Worm (Caenorhabditis elegans) whole organism, young adult: ENCODE data around the gene set-31.

Experiments used
- D2030.7 ChIP-seq: fragments of 200-800 bp; sonication (Bioruptor generic); IDR thresholded peaks from 2 replicates; pipeline ENCODE4 v1.3.6; 2022; ENCODE audit warnings: missing genetic modification reagents, missing genetic modification characterization, missing compliant biosample characterization
- F22D6.2 ChIP-seq: sonication (generic microtip); optimal IDR thresholded peaks from 2 replicates; lab custom pipeline; 2016; ENCODE audit warnings: mild to moderate bottlenecking, missing genetic modification characterization, missing compliant biosample characterization
- F49E8.2 ChIP-seq: sonication (generic microtip); optimal IDR thresholded peaks from 3 replicates; lab custom pipeline; 2017; ENCODE audit warnings: missing genetic modification characterization, mild to moderate bottlenecking, missing compliant biosample characterization, antibody characterized with exemption, moderate library complexity; ENCODE audit not compliant: insufficient read depth
- F55B11.4 ChIP-seq: sonication (generic microtip); optimal IDR thresholded peaks from 2 replicates; lab custom pipeline; 2016; ENCODE audit warnings: missing compliant biosample characterization, missing genetic modification characterization, borderline replicate concordance; ENCODE audit not compliant: insufficient read depth
- K12H6.12 ChIP-seq: fragments of 200-800 bp; sonication (Bioruptor generic); optimal IDR thresholded peaks from 2 replicates; lab custom pipeline; 2018; ENCODE audit warnings: mild to moderate bottlenecking, missing genetic modification characterization, missing compliant biosample characterization
- ZK185.1 ChIP-seq: sonication (generic microtip); optimal IDR thresholded peaks from 2 replicates; lab custom pipeline; 2016; ENCODE audit warnings: mild to moderate bottlenecking, missing genetic modification characterization, missing compliant biosample characterization; ENCODE audit not compliant: poor library complexity, severe bottlenecking
- aptf-2 ChIP-seq: fragments of 200-800 bp; sonication (Bioruptor generic); conservative IDR thresholded peaks from 2 replicates; pipeline ENCODE4 v1.3.6; 2022; ENCODE audit warnings: missing genetic modification reagents, missing genetic modification characterization, missing compliant biosample characterization
- attf-5 ChIP-seq: fragments of 200-800 bp; sonication (Bioruptor generic); optimal IDR thresholded peaks from 2 replicates; lab custom pipeline; 2018; ENCODE audit warnings: mild to moderate bottlenecking, missing genetic modification characterization, missing compliant biosample characterization
- attf-6 ChIP-seq: fragments of 200-800 bp; sonication (Bioruptor generic); IDR thresholded peaks from 2 replicates; pipeline ENCODE4 v1.3.6; 2022; ENCODE audit warnings: missing genetic modification reagents, missing genetic modification characterization, missing compliant biosample characterization
- ceh-100 ChIP-seq: fragments of 200-800 bp; sonication (Bioruptor generic); IDR thresholded peaks from 2 replicates; pipeline ENCODE4 v1.3.6; 2022; ENCODE audit warnings: missing genetic modification reagents, missing genetic modification characterization, missing compliant biosample characterization
- ceh-27 ChIP-seq: fragments of 200-800 bp; sonication (Bioruptor generic); optimal IDR thresholded peaks from 2 replicates; lab custom pipeline; 2018; ENCODE audit warnings: mild to moderate bottlenecking, missing genetic modification characterization, moderate library complexity, missing compliant biosample characterization
- ceh-58 ChIP-seq: fragments of 200-800 bp; sonication (Bioruptor generic); IDR thresholded peaks from 2 replicates; pipeline ENCODE4 v1.3.6; 2022; ENCODE audit warnings: missing genetic modification characterization, missing compliant biosample characterization
- ceh-79 ChIP-seq: sonication (generic microtip); optimal IDR thresholded peaks from 2 replicates; lab custom pipeline; 2017; ENCODE audit warnings: mild to moderate bottlenecking, missing genetic modification characterization, missing compliant biosample characterization
- chd-7 ChIP-seq: sonication (generic microtip); optimal IDR thresholded peaks from 2 replicates; lab custom pipeline; 2016; ENCODE audit warnings: mild to moderate bottlenecking, missing genetic modification characterization, moderate library complexity, missing compliant biosample characterization
- die-1 ChIP-seq: sonication (generic microtip); optimal IDR thresholded peaks from 2 replicates; lab custom pipeline; 2016; ENCODE audit warnings: missing genotype, mild to moderate bottlenecking, missing genetic modification characterization, missing compliant biosample characterization
- dox-1 ChIP-seq: fragments of 200-800 bp; sonication (Bioruptor generic); IDR thresholded peaks from 2 replicates; pipeline ENCODE4 v1.3.6; 2022; ENCODE audit warnings: missing genetic modification reagents, missing genetic modification characterization, missing compliant biosample characterization
- dpff-1 ChIP-seq: sonication (generic microtip); optimal IDR thresholded peaks from 2 replicates; lab custom pipeline; 2017; ENCODE audit warnings: mild to moderate bottlenecking, missing genetic modification characterization, missing compliant biosample characterization
- ekl-4 ChIP-seq: fragments of 200-800 bp; sonication (Bioruptor generic); IDR thresholded peaks from 2 replicates; pipeline ENCODE4 v1.3.6; 2022; ENCODE audit warnings: missing genetic modification reagents, missing genetic modification characterization, missing compliant biosample characterization
- him-1 ChIP-seq: sonication (generic microtip); optimal IDR thresholded peaks from 2 replicates; lab custom pipeline; 2016; ENCODE audit warnings: missing genotype, missing genetic modification reagents, missing genetic modification characterization, missing compliant biosample characterization
- hlh-12 ChIP-seq: sonication (generic microtip); optimal IDR thresholded peaks from 2 replicates; lab custom pipeline; 2016; ENCODE audit warnings: missing genetic modification characterization, missing compliant biosample characterization
- hlh-26 ChIP-seq: fragments of 200-800 bp; sonication (Bioruptor generic); conservative IDR thresholded peaks from 2 replicates; pipeline ENCODE4 v1.3.6; 2022; ENCODE audit warnings: missing genetic modification reagents, missing genetic modification characterization, missing compliant biosample characterization
- hmg-20 ChIP-seq: fragments of 200-800 bp; sonication (Bioruptor generic); IDR thresholded peaks from 2 replicates; pipeline ENCODE4 v1.3.6; 2022; ENCODE audit warnings: missing genetic modification reagents, missing genetic modification characterization, missing compliant biosample characterization
- hsf-1 ChIP-seq: fragments of 200-800 bp; sonication (Bioruptor generic); IDR thresholded peaks from 2 replicates; pipeline ENCODE4 v1.3.6; 2022; ENCODE audit warnings: missing genetic modification reagents, missing genetic modification characterization, missing compliant biosample characterization
- lin-26 ChIP-seq: fragments of 200-800 bp; sonication (Bioruptor generic); IDR thresholded peaks from 2 replicates; pipeline ENCODE4 v1.3.6; 2022; ENCODE audit warnings: missing genetic modification reagents, missing genetic modification characterization, missing compliant biosample characterization
- lin-54 ChIP-seq: fragments of 200-800 bp; sonication (Bioruptor generic); optimal IDR thresholded peaks from 2 replicates; lab custom pipeline; 2018; ENCODE audit warnings: mild to moderate bottlenecking, missing genetic modification characterization, missing compliant biosample characterization
- lir-1 ChIP-seq: fragments of 200-800 bp; sonication (Bioruptor generic); conservative IDR thresholded peaks from 2 replicates; pipeline ENCODE4 v1.3.6; 2022; ENCODE audit warnings: missing genetic modification reagents, missing genetic modification characterization, missing compliant biosample characterization
- lsy-27 ChIP-seq: sonication (generic microtip); optimal IDR thresholded peaks from 2 replicates; lab custom pipeline; 2017; ENCODE audit warnings: missing genetic modification characterization, mild to moderate bottlenecking, missing compliant biosample characterization, antibody characterized with exemption, missing genotype, borderline replicate concordance; ENCODE audit not compliant: insufficient read depth
- madf-6 ChIP-seq: fragments of 200-800 bp; sonication (Bioruptor generic); IDR thresholded peaks from 2 replicates; pipeline ENCODE4 v1.3.6; 2022; ENCODE audit warnings: missing genetic modification reagents, missing genetic modification characterization, missing compliant biosample characterization
- mcd-1 ChIP-seq: fragments of 200-800 bp; sonication (Bioruptor generic); IDR thresholded peaks from 2 replicates; pipeline ENCODE4 v1.3.6; 2022; ENCODE audit warnings: missing genetic modification reagents, missing genetic modification characterization, missing compliant biosample characterization
- mel-28 ChIP-seq: sonication (generic microtip); optimal IDR thresholded peaks from 2 replicates; lab custom pipeline; 2016; ENCODE audit warnings: borderline replicate concordance, mild to moderate bottlenecking, missing genetic modification characterization, missing compliant biosample characterization
- mxl-1 ChIP-seq: sonication (generic microtip); optimal IDR thresholded peaks from 2 replicates; lab custom pipeline; 2016; ENCODE audit warnings: missing genetic modification characterization, missing compliant biosample characterization
- nhr-80 ChIP-seq: sonication (generic microtip); optimal IDR thresholded peaks from 2 replicates; lab custom pipeline; 2016; ENCODE audit warnings: missing genetic modification characterization, missing compliant biosample characterization
- rpc-1 ChIP-seq, 2 experiments: fragments of 150-350 bp in 1 of 2; sonication (generic microtip) in 1 of 2; optimal IDR thresholded peaks; 2 replicates each; lab custom pipeline; 2014 to 2018; ENCODE audit warnings: missing biosample characterization in 1 of 2, missing genetic modification characterization in 1 of 2, missing genetic modification reagents in 1 of 2, missing genotype in 1 of 2
- snpc-3.4 ChIP-seq: sonication (generic microtip); optimal IDR thresholded peaks from 2 replicates; lab custom pipeline; 2017; ENCODE audit warnings: missing genetic modification characterization, mild to moderate bottlenecking, missing compliant biosample characterization, antibody characterized with exemption, moderate library complexity, missing genotype, missing genetic modification reagents
- snpc-4 ChIP-seq, 5 experiments: fragments of 150-350 bp in 1 of 5; sonication (generic microtip) in 4 of 5; optimal IDR thresholded peaks; 2 replicates each; lab custom pipeline; 2014 to 2018; ENCODE audit warnings: missing genetic modification characterization in 5 of 5, missing biosample characterization in 3 of 5, antibody characterized with exemption in 2 of 5, mild to moderate bottlenecking in 2 of 5, missing compliant biosample characterization in 2 of 5, missing genotype in 2 of 5, moderate library complexity in 2 of 5, missing genetic modification reagents in 1 of 5
- somi-1 ChIP-seq: fragments of 200-800 bp; sonication (Bioruptor generic); optimal IDR thresholded peaks from 2 replicates; lab custom pipeline; 2018; ENCODE audit warnings: mild to moderate bottlenecking, missing genetic modification characterization, missing compliant biosample characterization
- tlf-1 ChIP-seq: fragments of 200-800 bp; sonication (Bioruptor generic); optimal IDR thresholded peaks from 2 replicates; lab custom pipeline; 2018; ENCODE audit warnings: mild to moderate bottlenecking, missing genetic modification characterization, missing compliant biosample characterization
- unc-130 ChIP-seq: sonication (generic microtip); optimal IDR thresholded peaks from 2 replicates; lab custom pipeline; 2016; ENCODE audit warnings: missing genetic modification reagents, missing genetic modification characterization, missing compliant biosample characterization
- unc-62 ChIP-seq: fragments of 150-350 bp; optimal IDR thresholded peaks from 2 replicates; lab custom pipeline; 2014; ENCODE audit warnings: missing biosample characterization, missing genetic modification reagents, missing genetic modification characterization
- xnd-1 ChIP-seq: sonication (generic microtip); optimal IDR thresholded peaks from 2 replicates; lab custom pipeline; 2016; ENCODE audit warnings: missing genotype, missing genetic modification reagents, missing genetic modification characterization, missing compliant biosample characterization
- ztf-18 ChIP-seq: sonication (generic microtip); optimal IDR thresholded peaks from 2 replicates; lab custom pipeline; 2016; ENCODE audit warnings: missing genotype, mild to moderate bottlenecking, missing genetic modification characterization, missing compliant biosample characterization
- ztf-22 ChIP-seq: fragments of 200-800 bp; sonication (Bioruptor generic); optimal IDR thresholded peaks from 2 replicates; lab custom pipeline; 2018; ENCODE audit warnings: mild to moderate bottlenecking, missing genetic modification characterization, moderate library complexity, missing compliant biosample characterization
- ztf-25 ChIP-seq: fragments of 200-800 bp; sonication (Bioruptor generic); IDR thresholded peaks from 2 replicates; pipeline ENCODE4 v1.3.6; 2022; ENCODE audit warnings: missing genetic modification reagents, missing genetic modification characterization, missing compliant biosample characterization
- ztf-28 ChIP-seq: fragments of 200-800 bp; sonication (Bioruptor generic); IDR thresholded peaks from 2 replicates; pipeline ENCODE4 v1.3.6; 2022; ENCODE audit warnings: missing genetic modification reagents, missing genetic modification characterization, missing compliant biosample characterization
- ztf-6 ChIP-seq: fragments of 200-800 bp; sonication (Bioruptor generic); IDR thresholded peaks from 2 replicates; pipeline ENCODE4 v1.3.6; 2022; ENCODE audit warnings: missing genetic modification reagents, missing genetic modification characterization, missing compliant biosample characterization

Gene set-31

ce11 chrV:14423268-14423667, 5.6 kb downstream of the set-31 start, which contains the start of gene rpoa-12:
rpoa-12 (minus strand) TSS chrV:14423304.
- TF ChIP-seq him-1, result no peak
- TF ChIP-seq unc-62 (GFP tag; lab: Kevin White, UChicago), result no peak
- no peak for TF ChIP-seq tlf-1 (GFP tag; lab: Kevin White, UChicago)
- TF ChIP-seq snpc-4 (GFP tag; optimal IDR thresholded peaks at IDR 0.05; lab: Kevin White, UChicago), result no peak
- TF ChIP-seq snpc-4 (tag; optimal IDR thresholded peaks at IDR 0.05; lab: Kevin White, UChicago), result peak in 1 of 4 experiments; percentile 42
- peak; percentile 42; the same call in 1 of the 2 replicates for TF ChIP-seq mcd-1 (GFP tag; lab: Robert Waterston, UW)
- 0 out of 2 replicates have a peak, but pooled peaks have one; percentile 34 for TF ChIP-seq ekl-4
- no peak for TF ChIP-seq D2030.7 (GFP tag; lab: Robert Waterston, UW)
- TF ChIP-seq ceh-100, result peak; percentile 88
- TF ChIP-seq ztf-18 (tag; lab: Kevin White, UChicago), result peak; percentile 5
- TF ChIP-seq die-1 (tag; lab: Kevin White, UChicago), result no peak
- TF ChIP-seq attf-6 (GFP tag; lab: Robert Waterston, UW), result 0 out of 2 replicates have a peak, but pooled peaks have one; percentile 10
- no peak for TF ChIP-seq F49E8.2 (tag; lab: Kevin White, UChicago)
- TF ChIP-seq ztf-22 (GFP tag; lab: Kevin White, UChicago), result no peak
- no peak for TF ChIP-seq dox-1 (GFP tag; lab: Robert Waterston, UW)
- peak; percentile 8 for TF ChIP-seq unc-130 (GFP tag; lab: Kevin White, UChicago)
- TF ChIP-seq F55B11.4 (tag; lab: Kevin White, UChicago), result no peak
- TF ChIP-seq hsf-1, result 0 out of 2 replicates have a peak, but pooled peaks have one; percentile 38
- no peak for TF ChIP-seq ceh-58
- TF ChIP-seq lsy-27, result no peak
- TF ChIP-seq mxl-1 (tag; lab: Kevin White, UChicago), result no peak
- TF ChIP-seq ceh-79 (tag; lab: Kevin White, UChicago), result no peak
- 0 out of 2 replicates have a peak, but pooled peaks have one; percentile 23 for TF ChIP-seq ztf-25
- TF ChIP-seq ceh-27 (GFP tag; lab: Kevin White, UChicago), result peak; percentile 39
- no peak for TF ChIP-seq lin-54 (GFP tag; lab: Kevin White, UChicago)
- TF ChIP-seq K12H6.12 (tag; lab: Kevin White, UChicago), result peak; percentile 17
- peak; percentile 8 for TF ChIP-seq attf-5 (GFP tag; lab: Kevin White, UChicago)
- no peak for TF ChIP-seq hlh-12 (tag; lab: Kevin White, UChicago)
- TF ChIP-seq rpc-1 (optimal IDR thresholded peaks at IDR 0.05; lab: Kevin White, UChicago), result no peak
- no peak for TF ChIP-seq rpc-1 (tag; optimal IDR thresholded peaks at IDR 0.05; lab: Kevin White, UChicago)
- TF ChIP-seq chd-7 (tag; lab: Kevin White, UChicago), result no peak

ce11 chrV:14424958-14425492, 7.3 kb downstream of the set-31 start, which contains the start of gene rrsr-1:
rrsr-1 (minus strand) TSS chrV:14425008.
- TF ChIP-seq dpff-1 (tag; lab: Kevin White, UChicago) (no peak), ztf-18 (tag; lab: Kevin White, UChicago) (no peak), mel-28 (tag; lab: Kevin White, UChicago) (no peak), nhr-80 (tag; lab: Kevin White, UChicago) (no peak), hmg-20 (GFP tag; lab: Robert Waterston, UW) (no peak), somi-1 (GFP tag; lab: Kevin White, UChicago) (no peak), tlf-1 (GFP tag; lab: Kevin White, UChicago) (no peak), madf-6 (GFP tag; lab: Robert Waterston, UW) (peak; percentile 31; the same call in 1 of the 2 replicates), lin-26 (no peak), lir-1 (GFP tag; lab: Robert Waterston, UW) (no peak), snpc-3.4 (tag; lab: Kevin White, UChicago) (peak; percentile 14), ztf-28 (no peak), rpc-1 (optimal IDR thresholded peaks at IDR 0.05; lab: Kevin White, UChicago) (peak; percentile 11), rpc-1 (tag; optimal IDR thresholded peaks at IDR 0.05; lab: Kevin White, UChicago) (no peak), F22D6.2 (tag; lab: Kevin White, UChicago) (no peak), aptf-2 (GFP tag; lab: Robert Waterston, UW) (no peak), ZK185.1 (tag; lab: Kevin White, UChicago) (no peak), xnd-1 (tag; lab: Kevin White, UChicago) (no peak), ceh-100 (peak; percentile 78), ztf-6 (GFP tag; lab: Robert Waterston, UW) (no peak), hlh-26 (GFP tag; lab: Robert Waterston, UW) (no peak), ztf-22 (GFP tag; lab: Kevin White, UChicago) (no peak), mcd-1 (GFP tag; lab: Robert Waterston, UW) (0 out of 2 replicates have a peak, but pooled peaks have one; percentile 20), F49E8.2 (tag; lab: Kevin White, UChicago) (no peak), lin-54 (GFP tag; lab: Kevin White, UChicago) (no peak)
